Worm (Caenorhabditis elegans): Measurements from ENCODE around the gene srh-269.

The srh-269 gene

DNA sequence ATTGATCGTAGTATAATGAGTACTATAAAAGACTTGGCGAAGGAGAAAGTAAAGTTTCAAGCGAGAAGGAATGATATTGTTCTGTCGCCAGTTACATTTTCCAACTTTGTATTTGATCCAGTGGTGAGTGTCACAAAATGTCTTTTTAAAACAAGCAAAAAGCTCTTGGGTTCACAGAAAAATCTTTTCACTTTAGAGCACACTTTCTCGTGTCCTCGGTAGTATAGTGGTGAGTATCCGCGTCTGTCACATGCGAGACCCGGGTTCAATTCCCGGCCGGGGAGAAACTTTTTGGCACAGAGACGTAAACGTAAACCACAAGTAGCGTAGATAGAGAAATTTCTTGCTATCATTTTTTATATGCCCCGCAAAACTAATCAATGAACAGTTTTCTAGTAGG is 48.5 kb upstream of the srh-269 start (continued):
- TF ChIP-seq cebp-2 (GFP tag; IDR thresholded peaks at IDR 0.05) (0 out of 2 replicates have a peak, but pooled peaks have one; percentile 77), gei-17 (GFP tag; optimal IDR thresholded peaks at IDR 0.05) (no peak), madf-6 (GFP tag; IDR thresholded peaks at IDR 0.05) (peak; percentile 45; the same call in 1 of the 2 replicates), nfyb-1 (GFP tag; IDR thresholded peaks at IDR 0.05) (peak; percentile 70), dox-1 (GFP tag; IDR thresholded peaks at IDR 0.05) (peak; percentile 72), hlh-26 (GFP tag; conservative IDR thresholded peaks at IDR 0.05) (no peak), rcor-1 (GFP tag; IDR thresholded peaks at IDR 0.05) (no peak), rec-8 (tag; optimal IDR thresholded peaks at IDR 0.05) (peak in 1 of 2 experiments; percentile 31), pbrm-1 (GFP tag; IDR thresholded peaks at IDR 0.05) (0 out of 2 replicates have a peak, but pooled peaks have one; percentile 53), lin-26 (GFP tag; IDR thresholded peaks at IDR 0.05) (peak; percentile 74), ZK185.1 (tag; optimal IDR thresholded peaks at IDR 0.05; ENCODE audit: poor library complexity, severe bottlenecking) (peak; percentile 57), madf-10 (tag; optimal IDR thresholded peaks at IDR 0.05) (peak; percentile 8), chd-7 (tag; optimal IDR thresholded peaks at IDR 0.05) (peak; percentile 22), die-1 (tag; optimal IDR thresholded peaks at IDR 0.05) (peak; percentile 69), ztf-3 (GFP tag; optimal IDR thresholded peaks at IDR 0.05) (no peak), B0261.1 (tag; optimal IDR thresholded peaks at IDR 0.05) (peak; percentile 79), ceh-27 (GFP tag; optimal IDR thresholded peaks at IDR 0.05) (no peak), lin-54 (GFP tag; optimal IDR thresholded peaks at IDR 0.05) (peak; percentile 16), tbp1 (GFP tag; optimal IDR thresholded peaks at IDR 0.05) (peak; percentile 89), akir-1 (GFP tag; optimal IDR thresholded peaks at IDR 0.05) (no peak), mcd-1 (GFP tag; IDR thresholded peaks at IDR 0.05) (0 out of 2 replicates have a peak, but pooled peaks have one; percentile 15), D2030.7 (GFP tag; IDR thresholded peaks at IDR 0.05) (peak; percentile 37; the same call in 1 of the 2 replicates), attf-6 (GFP tag; IDR thresholded peaks at IDR 0.05) (peak; percentile 83), F52B5.7 (tag; optimal IDR thresholded peaks at IDR 0.05) (no peak), let-607 (tag; optimal IDR thresholded peaks at IDR 0.05) (no peak), F33H1.4 (GFP tag; IDR thresholded peaks at IDR 0.05) (no peak), mel-28 (tag; optimal IDR thresholded peaks at IDR 0.05; ENCODE audit: borderline replicate concordance) (no peak), lin-40 (tag; optimal IDR thresholded peaks at IDR 0.05) (no peak), B0336.3 (GFP tag; IDR thresholded peaks at IDR 0.05) (no peak), hmg-1.2 (GFP tag; IDR thresholded peaks at IDR 0.05) (peak; percentile 59), nhr-90 (tag; optimal IDR thresholded peaks at IDR 0.05) (peak; percentile 64), snpc-4 (GFP tag; optimal IDR thresholded peaks at IDR 0.05) (peak; percentile 63), snpc-4 (tag; optimal IDR thresholded peaks at IDR 0.05) (peak in 2 of 4 experiments; percentile 18 to 83), lsl-1 (GFP tag; optimal IDR thresholded peaks at IDR 0.05) (no peak), nfya-2 (GFP tag; IDR thresholded peaks at IDR 0.05) (no peak), sptf-2 (GFP tag; optimal IDR thresholded peaks at IDR 0.05) (no peak), xnd-1 (tag; optimal IDR thresholded peaks at IDR 0.05) (no peak)

DNA sequence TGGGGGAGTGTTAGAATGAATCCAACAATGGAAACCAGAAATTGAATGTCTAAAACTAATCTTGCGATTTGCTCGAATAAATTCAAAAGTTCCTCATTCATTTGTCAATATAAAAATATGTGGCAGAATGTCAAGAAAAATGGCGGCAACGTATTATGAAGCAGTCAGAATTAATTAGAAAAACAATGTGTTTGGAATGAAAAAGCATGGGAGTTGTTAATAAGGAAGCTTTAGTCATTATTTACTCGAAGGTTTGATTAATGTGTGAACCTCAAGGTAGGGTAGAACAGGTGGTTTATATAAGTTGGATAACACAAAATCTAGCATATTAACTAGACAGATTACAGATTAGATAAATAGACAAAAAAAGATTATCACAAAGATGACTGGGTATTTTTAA is 46.4 kb upstream of the srh-269 start, which contains the start of gene srw-76:
srw-76 (minus strand) TSS at position 101 of the 400 bp plus-strand sequence.
- TF ChIP-seq dpff-1 (tag; optimal IDR thresholded peaks at IDR 0.05): no peak
- TF ChIP-seq hmg-1.2 (GFP tag; IDR thresholded peaks at IDR 0.05): no peak
- TF ChIP-seq rec-8 (tag; optimal IDR thresholded peaks at IDR 0.05): no peak
- TF ChIP-seq F22D6.2 (tag; optimal IDR thresholded peaks at IDR 0.05): no peak
- TF ChIP-seq F39B2.1 (GFP tag; IDR thresholded peaks at IDR 0.05): no peak
- TF ChIP-seq egl-44 (GFP tag; IDR thresholded peaks at IDR 0.05): no peak

Data from whole organism, young adult.